Worm (Caenorhabditis elegans): ENCODE results near the gene grd-12.

The grd-12 gene

DNA sequence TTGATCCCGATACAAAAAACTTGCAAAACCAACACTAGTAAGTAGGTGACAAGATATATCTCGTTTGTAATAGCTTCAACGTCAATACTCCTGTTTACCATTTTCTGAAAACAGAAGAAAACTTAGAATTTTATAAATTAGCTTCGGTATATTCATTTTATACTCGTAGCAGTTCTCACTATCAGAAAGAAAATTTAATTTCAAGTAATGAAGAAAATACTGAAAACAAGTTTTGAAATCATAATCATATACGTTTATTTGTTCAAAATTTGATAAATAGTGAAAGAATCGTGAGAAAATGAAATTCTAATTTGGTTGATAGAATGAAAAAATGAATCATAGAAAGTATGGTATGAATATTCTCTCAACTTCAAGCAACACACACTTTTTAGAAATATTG, 23.7 kb upstream of the grd-12 start, which contains the start of gene C30G7.5:
Gene C30G7.5 (minus strand): TSS at position 101 of the 400 bp plus-strand sequence.
- TF ChIP-seq dpl-1 (GFP tag; optimal IDR thresholded peaks at IDR 0.05), result no peak
- TF ChIP-seq cey-2 (tag; optimal IDR thresholded peaks at IDR 0.05; ENCODE audit: borderline replicate concordance, insufficient read depth), result no peak
- no peak for TF ChIP-seq nhr-48 (tag; optimal IDR thresholded peaks at IDR 0.05)
- no peak for TF ChIP-seq gei-8 (GFP tag; optimal IDR thresholded peaks at IDR 0.05)
- no peak for TF ChIP-seq lin-13 (GFP tag; optimal IDR thresholded peaks at IDR 0.05)
- no peak for TF ChIP-seq ceh-28 (tag; optimal IDR thresholded peaks at IDR 0.05)
- no peak for TF ChIP-seq ZK546.5 (tag; optimal IDR thresholded peaks at IDR 0.05)
- no peak for TF ChIP-seq hlh-11 (tag; optimal IDR thresholded peaks at IDR 0.05)
- no peak for TF ChIP-seq arid-1 (GFP tag; conservative IDR thresholded peaks at IDR 0.05)
- no peak for TF ChIP-seq lin-15B (tag; optimal IDR thresholded peaks at IDR 0.05)
- no peak for TF ChIP-seq zip-2 (tag; optimal IDR thresholded peaks at IDR 0.05)
- TF ChIP-seq aly-2 (tag; optimal IDR thresholded peaks at IDR 0.05), result no peak
- no peak for TF ChIP-seq D1046.2 (GFP tag; IDR thresholded peaks at IDR 0.05)
- TF ChIP-seq ztf-11 (tag; optimal IDR thresholded peaks at IDR 0.05), result no peak

DNA sequence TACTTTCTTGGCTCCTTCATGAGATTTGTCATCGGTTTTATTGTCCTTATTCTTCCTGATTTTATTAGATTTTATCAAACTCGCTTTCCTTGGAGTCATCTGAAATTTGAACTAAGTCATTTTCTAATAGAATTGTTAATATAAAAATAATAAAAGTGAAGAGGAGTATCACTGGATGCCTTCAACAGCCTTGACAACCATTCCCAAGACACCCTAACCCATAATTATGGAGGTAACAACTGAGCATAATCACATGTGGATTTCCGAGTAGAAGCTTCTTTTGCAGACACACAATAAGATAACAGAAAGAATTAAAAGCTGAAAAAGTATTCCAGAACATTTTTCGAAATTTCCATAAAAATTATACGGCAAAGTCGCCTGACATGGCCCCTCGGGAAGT, 22.6 kb upstream of the grd-12 start, which contains the start of gene F02D8.9:
Gene F02D8.9 (minus strand): TSS at position 101 of the 400 bp plus-strand sequence.
- TF ChIP-seq spr-1 (tag; optimal IDR thresholded peaks at IDR 0.05), result no peak
- no peak for TF ChIP-seq mes-2 (tag; optimal IDR thresholded peaks at IDR 0.05; ENCODE audit: poor library complexity, severe bottlenecking)
- TF ChIP-seq lin-29 (GFP tag; IDR thresholded peaks at IDR 0.05), result no peak
- no peak for TF ChIP-seq Y5F2A.4 (GFP tag; optimal IDR thresholded peaks at IDR 0.05)
- no peak for TF ChIP-seq egl-27 (tag; optimal IDR thresholded peaks at IDR 0.05)
- no peak for TF ChIP-seq nhr-28 (tag; optimal IDR thresholded peaks at IDR 0.05)
- no peak for TF ChIP-seq dve-1 (tag; optimal IDR thresholded peaks at IDR 0.05; ENCODE audit: insufficient read depth)

DNA sequence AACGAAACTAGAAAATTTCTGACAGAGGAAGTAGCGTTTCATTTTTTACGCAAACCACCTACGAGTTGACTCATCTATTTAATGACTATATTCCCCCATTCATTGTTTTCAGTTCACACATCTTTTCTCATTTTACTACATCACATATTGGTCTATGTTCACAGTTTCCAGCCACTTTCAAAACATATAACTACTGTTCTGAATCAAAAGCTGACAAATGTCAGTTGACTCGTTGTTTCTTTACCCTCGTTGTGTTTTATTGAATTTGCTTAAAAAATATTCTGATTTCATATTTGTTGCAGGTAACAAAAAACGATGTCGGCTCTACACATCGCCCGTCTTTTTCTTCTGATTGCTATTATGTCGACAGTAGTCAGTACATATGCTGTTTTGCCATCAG, 7.2 kb upstream of the grd-12 start, which contains the start of gene nlp-59:
Gene nlp-59 (plus strand): TSS at position 301 of the 400 bp plus-strand sequence.
- TF ChIP-seq nhr-102 (tag; optimal IDR thresholded peaks at IDR 0.05), result no peak
- no peak for TF ChIP-seq mdl-1 (tag; optimal IDR thresholded peaks at IDR 0.05)
- TF ChIP-seq duxl-1 (tag; optimal IDR thresholded peaks at IDR 0.05; ENCODE audit: poor library complexity), result no peak
- TF ChIP-seq ces-1 (GFP tag; optimal IDR thresholded peaks at IDR 0.05), result no peak
- TF ChIP-seq nhr-48 (tag; optimal IDR thresholded peaks at IDR 0.05), result no peak
- TF ChIP-seq hlh-30 (tag; optimal IDR thresholded peaks at IDR 0.05; ENCODE audit: insufficient read depth), result no peak
- TF ChIP-seq aly-2 (tag; optimal IDR thresholded peaks at IDR 0.05), result no peak
- TF ChIP-seq vab-7 (GFP tag; IDR thresholded peaks at IDR 0.05), result no peak
- TF ChIP-seq ztf-7 (tag; optimal IDR thresholded peaks at IDR 0.05), result no peak
- no peak for TF ChIP-seq lin-15B (tag; optimal IDR thresholded peaks at IDR 0.05)
- no peak for TF ChIP-seq nhr-76 (tag; optimal IDR thresholded peaks at IDR 0.05)
- TF ChIP-seq lim-7 (GFP tag; IDR thresholded peaks at IDR 0.05), result no peak
- no peak for TF ChIP-seq arid-1 (GFP tag; conservative IDR thresholded peaks at IDR 0.05)
- no peak for TF ChIP-seq tag-97 (GFP tag; IDR thresholded peaks at IDR 0.05)

DNA sequence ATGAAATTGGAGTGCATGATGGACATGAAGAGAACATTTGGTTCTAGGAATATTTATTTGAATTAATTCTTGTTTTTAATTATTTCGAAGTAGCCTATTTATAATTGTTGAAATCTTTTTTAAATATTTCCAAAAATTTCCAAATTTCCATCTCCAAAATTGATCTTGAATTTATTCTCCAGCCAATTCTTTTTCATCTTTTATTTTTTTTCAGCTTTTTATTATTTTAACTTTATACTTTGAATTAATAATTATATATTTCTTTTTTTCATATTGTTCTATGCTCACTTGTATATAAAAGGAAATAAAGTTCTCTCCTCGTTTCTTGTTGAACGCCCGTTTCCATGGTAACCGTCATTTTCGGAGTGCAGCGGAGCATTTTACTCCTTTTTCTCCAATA, 1.6 kb downstream of the grd-12 start, which contains the start of gene xbx-1:
Gene xbx-1 (plus strand): TSS at position 301 of the 400 bp plus-strand sequence.
- TF ChIP-seq fkh-10 (GFP tag; optimal IDR thresholded peaks at IDR 0.05), result no peak
- no peak for TF ChIP-seq nhr-6 (tag; optimal IDR thresholded peaks at IDR 0.05)
- TF ChIP-seq lin-1 (GFP tag; IDR thresholded peaks at IDR 0.05), result no peak
- no peak for TF ChIP-seq tag-97 (GFP tag; IDR thresholded peaks at IDR 0.05)
- TF ChIP-seq hmg-1.1 (GFP tag; IDR thresholded peaks at IDR 0.05), result no peak
- TF ChIP-seq aha-1 (tag), result no peak
- no peak for TF ChIP-seq madf-5 (GFP tag; IDR thresholded peaks at IDR 0.05)
- TF ChIP-seq nhr-41 (GFP tag; IDR thresholded peaks at IDR 0.05), result no peak
- TF ChIP-seq zfp-2 (tag; optimal IDR thresholded peaks at IDR 0.05), result no peak
